Worm (Caenorhabditis elegans) whole organism, mixed stage, embryonic: Measurements from ENCODE around the gene ttc-37.

Experiments used
- M03D4.4 ChIP-seq: sonication (generic microtip); optimal IDR thresholded peaks from 2 replicates; lab custom pipeline; 2017; ENCODE audit warnings: mild to moderate bottlenecking, missing genetic modification characterization, missing compliant biosample characterization
- blmp-1 ChIP-seq: fragments of 150-350 bp; optimal IDR thresholded peaks from 2 replicates; lab custom pipeline; 2014; ENCODE audit warnings: missing biosample characterization, missing genetic modification characterization
- ceh-39 ChIP-seq: fragments of 150-350 bp; optimal IDR thresholded peaks from 2 replicates; lab custom pipeline; 2014; ENCODE audit warnings: missing biosample characterization, missing genetic modification characterization
- ceh-43 ChIP-seq: fragments of 200-800 bp; sonication (Bioruptor generic); optimal IDR thresholded peaks from 2 replicates; lab custom pipeline; 2018; ENCODE audit warnings: mild to moderate bottlenecking, missing genetic modification characterization, moderate library complexity, missing compliant biosample characterization
- ceh-83 ChIP-seq: fragments of 200-800 bp; sonication (Bioruptor generic); optimal IDR thresholded peaks from 2 replicates; lab custom pipeline; 2018; ENCODE audit warnings: mild to moderate bottlenecking, missing genetic modification characterization, missing compliant biosample characterization
- ces-1 ChIP-seq: fragments of 150-350 bp; optimal IDR thresholded peaks from 2 replicates; lab custom pipeline; 2014; ENCODE audit warnings: missing biosample characterization, missing genetic modification reagents, missing genetic modification characterization
- drap-1 ChIP-seq: fragments of 200-800 bp; sonication (Bioruptor generic); optimal IDR thresholded peaks from 3 replicates; lab custom pipeline; 2018; ENCODE audit warnings: mild to moderate bottlenecking, missing genetic modification characterization, missing compliant biosample characterization
- elt-3 ChIP-seq: fragments of 150-350 bp; optimal IDR thresholded peaks from 2 replicates; lab custom pipeline; 2014; ENCODE audit warnings: missing biosample characterization, missing genetic modification characterization
- flh-1 ChIP-seq: fragments of 200-800 bp; sonication (Bioruptor generic); optimal IDR thresholded peaks from 2 replicates; lab custom pipeline; 2018; ENCODE audit warnings: mild to moderate bottlenecking, missing genetic modification characterization, moderate library complexity, missing compliant biosample characterization
- ham-2 ChIP-seq: fragments of 200-800 bp; sonication (Bioruptor generic); optimal IDR thresholded peaks from 2 replicates; lab custom pipeline; 2018; ENCODE audit warnings: mild to moderate bottlenecking, missing genetic modification characterization, missing compliant biosample characterization
- hlh-1 ChIP-seq: fragments of 150-350 bp; optimal IDR thresholded peaks from 2 replicates; lab custom pipeline; 2014; ENCODE audit warnings: missing biosample characterization, missing genetic modification reagents, missing genetic modification characterization
- lin-32 ChIP-seq: fragments of 200-800 bp; sonication (Bioruptor generic); optimal IDR thresholded peaks from 2 replicates; lab custom pipeline; 2018; ENCODE audit warnings: mild to moderate bottlenecking, missing genetic modification characterization, missing compliant biosample characterization
- lsy-2 ChIP-seq: fragments of 150-350 bp; optimal IDR thresholded peaks from 2 replicates; lab custom pipeline; 2014; ENCODE audit warnings: missing biosample characterization, missing genetic modification characterization
- mab-5 ChIP-seq: fragments of 150-350 bp; optimal IDR thresholded peaks from 2 replicates; lab custom pipeline; 2014; ENCODE audit warnings: missing biosample characterization, missing genetic modification characterization
- mep-1 ChIP-seq: fragments of 150-350 bp; optimal IDR thresholded peaks from 2 replicates; lab custom pipeline; 2017; ENCODE audit warnings: missing biosample characterization, missing genetic modification reagents, missing genetic modification characterization, inconsistent platforms
- mls-2 ChIP-seq: sonication (generic microtip); optimal IDR thresholded peaks from 2 replicates; lab custom pipeline; 2016; ENCODE audit warnings: mild to moderate bottlenecking, missing genetic modification characterization, moderate library complexity, missing compliant biosample characterization
- nhr-2 ChIP-seq: fragments of 150-350 bp; optimal IDR thresholded peaks from 2 replicates; lab custom pipeline; 2014; ENCODE audit warnings: missing biosample characterization, missing genetic modification characterization
- nhr-237 ChIP-seq: fragments of 150-350 bp; optimal IDR thresholded peaks from 2 replicates; lab custom pipeline; 2014; ENCODE audit warnings: missing biosample characterization, missing genetic modification characterization
- nhr-28 ChIP-seq: fragments of 150-350 bp; optimal IDR thresholded peaks from 2 replicates; lab custom pipeline; 2014; ENCODE audit warnings: missing biosample characterization, missing genetic modification characterization
- nhr-76 ChIP-seq: sonication (generic microtip); optimal IDR thresholded peaks from 2 replicates; lab custom pipeline; 2017; ENCODE audit warnings: missing biosample characterization, missing genetic modification characterization
- pha-4 ChIP-seq: fragments of 150-350 bp; optimal IDR thresholded peaks from 2 replicates; lab custom pipeline; 2018; ENCODE audit warnings: missing biosample characterization, missing genetic modification reagents, missing genetic modification characterization
- sem-2 ChIP-seq: fragments of 200-800 bp; sonication (Bioruptor generic); optimal IDR thresholded peaks from 2 replicates; lab custom pipeline; 2018; ENCODE audit warnings: mild to moderate bottlenecking, missing genetic modification characterization, missing compliant biosample characterization
- sptf-1 ChIP-seq: sonication (generic microtip); optimal IDR thresholded peaks from 2 replicates; lab custom pipeline; 2017; ENCODE audit warnings: mild to moderate bottlenecking, missing genetic modification characterization, moderate library complexity, missing compliant biosample characterization
- tbx-8 ChIP-seq: fragments of 200-800 bp; sonication (Bioruptor generic); optimal IDR thresholded peaks from 2 replicates; lab custom pipeline; 2018; ENCODE audit warnings: mild to moderate bottlenecking, missing genetic modification characterization, moderate library complexity, missing compliant biosample characterization
- unc-120 ChIP-seq: sonication (generic microtip); optimal IDR thresholded peaks from 2 replicates; lab custom pipeline; 2017; ENCODE audit warnings: missing genetic modification characterization, missing compliant biosample characterization; ENCODE audit not compliant: poor library complexity, severe bottlenecking
- unc-39 ChIP-seq: fragments of 150-350 bp; optimal IDR thresholded peaks from 2 replicates; lab custom pipeline; 2014; ENCODE audit warnings: missing biosample characterization, missing genetic modification characterization
- unc-62 ChIP-seq: fragments of 150-350 bp; optimal IDR thresholded peaks from 2 replicates; lab custom pipeline; 2014; ENCODE audit warnings: missing biosample characterization, missing genetic modification reagents, missing genetic modification characterization
- zip-8 ChIP-seq: fragments of 150-350 bp; optimal IDR thresholded peaks from 2 replicates; lab custom pipeline; 2014; ENCODE audit warnings: missing biosample characterization, missing genetic modification characterization
- ztf-11 ChIP-seq: fragments of 150-350 bp; optimal IDR thresholded peaks from 2 replicates; lab custom pipeline; 2014; ENCODE audit warnings: missing biosample characterization, missing genetic modification characterization

Gene ttc-37

DNA sequence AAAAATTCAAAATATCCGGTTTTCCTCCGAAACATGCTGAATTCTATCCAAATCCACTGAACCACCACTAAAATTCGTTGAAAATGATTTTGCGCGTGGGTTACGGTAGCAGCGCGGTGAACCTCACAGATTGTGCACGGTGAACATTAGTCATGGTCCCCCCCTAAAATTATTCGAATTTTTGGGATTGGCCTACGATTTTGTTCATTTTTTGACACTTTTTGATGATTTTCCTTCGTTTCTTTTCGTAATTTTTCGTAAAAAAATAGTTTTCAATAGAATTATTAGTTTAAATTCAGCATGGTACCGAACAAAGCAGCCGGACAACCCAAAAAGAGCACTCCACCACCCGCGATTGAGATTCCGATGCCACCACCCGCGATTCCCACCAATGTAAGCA is 22.7 kb upstream of the ttc-37 start, which contains the start of gene C03A7.2:
Gene C03A7.2 (plus strand): TSS at position 301 of the 400 bp plus-strand sequence.
- no peak for TF ChIP-seq hlh-1
- TF ChIP-seq ceh-83 (GFP tag; lab: Kevin White, UChicago): no peak
- no peak for TF ChIP-seq ceh-39 (tag; lab: Kevin White, UChicago)
- TF ChIP-seq zip-8 (tag; lab: Kevin White, UChicago): no peak
- TF ChIP-seq drap-1 (GFP tag; lab: Kevin White, UChicago): no peak
- TF ChIP-seq flh-1 (GFP tag; lab: Kevin White, UChicago): no peak
- TF ChIP-seq nhr-28: no peak
- TF ChIP-seq, all 35 proteins: peak for 0

DNA sequence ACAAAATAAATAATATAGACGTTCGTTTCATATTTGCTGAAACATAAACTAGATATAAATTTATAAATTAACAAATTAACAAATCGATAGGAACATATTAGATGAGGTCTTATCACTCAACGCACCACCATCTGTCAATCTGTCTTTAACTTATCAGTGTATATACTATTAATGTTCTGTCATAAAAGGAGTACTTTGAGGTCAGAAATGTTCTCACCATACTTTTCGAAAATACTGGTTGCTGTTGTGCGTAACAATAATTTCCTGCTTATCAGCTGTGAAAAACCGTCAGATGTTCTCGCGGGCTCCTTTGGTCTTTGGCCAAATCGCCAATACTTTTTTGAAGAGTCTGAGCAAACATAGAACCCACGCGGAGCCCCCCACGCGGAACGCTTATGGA is 11.8 kb upstream of the ttc-37 start, which contains the start of gene C03A7.13:
Gene C03A7.13 (minus strand): TSS at position 43 of the 400 bp plus-strand sequence.
- TF ChIP-seq unc-39: no peak
- no peak for TF ChIP-seq ceh-43
- TF ChIP-seq ztf-11: no peak
- no peak for TF ChIP-seq sptf-1 (tag; lab: Kevin White, UChicago)
- no peak for TF ChIP-seq M03D4.4
- no peak for TF ChIP-seq nhr-237
- no peak for TF ChIP-seq flh-1 (GFP tag; lab: Kevin White, UChicago)
- no peak for TF ChIP-seq nhr-2 (tag; lab: Kevin White, UChicago)
- no peak for TF ChIP-seq ceh-83 (GFP tag; lab: Kevin White, UChicago)
- no peak for TF ChIP-seq mep-1 (tag; lab: Kevin White, UChicago)
- no peak for TF ChIP-seq nhr-76 (tag; lab: Kevin White, UChicago)
- no peak for TF ChIP-seq ceh-39 (tag; lab: Kevin White, UChicago)
- no peak for TF ChIP-seq tbx-8 (GFP tag; lab: Kevin White, UChicago)
- no peak for TF ChIP-seq lsy-2
- no peak for TF ChIP-seq lin-32 (GFP tag; lab: Kevin White, UChicago)
- TF ChIP-seq elt-3: no peak

DNA sequence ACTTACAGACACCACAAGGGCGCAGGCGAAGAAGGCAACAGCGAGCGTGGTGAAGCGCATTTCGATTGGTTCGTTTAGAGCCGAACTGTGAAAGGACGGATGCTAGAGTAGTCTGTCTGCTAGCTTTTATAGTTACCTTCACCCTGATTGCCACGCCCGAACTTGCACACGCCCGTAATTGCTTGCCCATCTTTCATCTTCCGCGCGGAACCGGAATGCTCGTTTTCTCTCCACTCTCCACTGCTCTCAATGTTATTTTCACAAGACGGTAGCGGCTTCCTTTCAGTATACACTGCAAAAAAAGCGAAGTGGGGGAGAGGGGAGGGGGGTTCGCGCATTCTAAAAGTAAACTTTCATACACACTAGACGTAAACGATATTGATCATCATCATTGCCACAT is 9.8 kb upstream of the ttc-37 start, which contains the start of gene abu-8:
Gene abu-8 (minus strand): TSS at position 101 of the 400 bp plus-strand sequence.
- TF ChIP-seq blmp-1 (tag; lab: Kevin White, UChicago): no peak
- no peak for TF ChIP-seq M03D4.4
- no peak for TF ChIP-seq unc-62 (GFP tag; lab: Kevin White, UChicago)
- no peak for TF ChIP-seq unc-120 (tag; lab: Kevin White, UChicago)
- no peak for TF ChIP-seq drap-1 (GFP tag; lab: Kevin White, UChicago)
- no peak for TF ChIP-seq ham-2 (GFP tag; lab: Kevin White, UChicago)
- no peak for TF ChIP-seq ces-1

DNA sequence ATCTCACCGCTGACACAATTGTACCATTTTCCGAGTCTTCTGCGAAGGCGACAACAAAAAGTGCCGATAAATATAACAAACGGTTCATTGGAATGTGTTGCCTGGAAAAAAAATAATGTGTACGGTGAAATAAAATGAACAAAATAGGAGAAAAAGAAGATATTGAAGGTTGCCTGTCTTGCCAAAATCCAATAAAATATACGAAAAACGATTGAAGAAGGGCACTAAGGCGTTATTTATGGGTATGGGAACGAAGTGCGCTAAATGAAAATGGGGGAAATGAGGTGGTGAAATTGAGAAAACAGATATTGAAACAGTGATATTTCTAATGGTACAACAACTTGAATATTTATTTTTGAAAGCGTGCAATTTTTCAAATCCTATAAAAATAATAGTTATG is 6.0 kb upstream of the ttc-37 start, which contains the start of gene Y47A7.2:
Gene Y47A7.2 (minus strand): TSS at position 101 of the 400 bp plus-strand sequence.
- TF ChIP-seq flh-1 (GFP tag; lab: Kevin White, UChicago) (no peak), mep-1 (tag; lab: Kevin White, UChicago) (no peak), nhr-237 (no peak), ceh-83 (GFP tag; lab: Kevin White, UChicago) (no peak), lsy-2 (no peak), ces-1 (no peak), sem-2 (GFP tag; lab: Kevin White, UChicago) (no peak), ham-2 (GFP tag; lab: Kevin White, UChicago) (no peak), mab-5 (tag; lab: Kevin White, UChicago) (no peak), ceh-43 (no peak), hlh-1 (no peak), nhr-2 (tag; lab: Kevin White, UChicago) (no peak)

DNA sequence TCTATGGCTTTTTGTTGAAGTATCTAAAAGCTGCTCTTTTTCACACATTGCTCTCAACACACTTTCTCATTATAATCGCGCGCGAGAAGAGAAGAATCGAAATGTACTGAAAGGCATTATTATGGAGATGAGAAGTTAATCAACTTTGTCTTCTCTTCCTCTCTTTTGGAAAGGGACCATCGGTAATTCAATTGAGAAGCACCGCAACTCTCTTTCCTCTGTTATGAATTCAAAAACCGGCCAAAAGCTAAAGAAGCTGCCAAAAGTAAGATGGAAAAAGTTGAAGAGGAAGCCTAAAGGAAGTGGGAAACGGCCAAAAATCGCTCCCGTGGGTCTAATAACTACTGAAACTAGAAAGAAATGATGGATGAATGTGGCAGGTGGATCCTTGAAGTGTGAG is 4.1 kb upstream of the ttc-37 start:
- TF ChIP-seq ces-1 (peak; percentile 99), unc-39 (no peak)

DNA sequence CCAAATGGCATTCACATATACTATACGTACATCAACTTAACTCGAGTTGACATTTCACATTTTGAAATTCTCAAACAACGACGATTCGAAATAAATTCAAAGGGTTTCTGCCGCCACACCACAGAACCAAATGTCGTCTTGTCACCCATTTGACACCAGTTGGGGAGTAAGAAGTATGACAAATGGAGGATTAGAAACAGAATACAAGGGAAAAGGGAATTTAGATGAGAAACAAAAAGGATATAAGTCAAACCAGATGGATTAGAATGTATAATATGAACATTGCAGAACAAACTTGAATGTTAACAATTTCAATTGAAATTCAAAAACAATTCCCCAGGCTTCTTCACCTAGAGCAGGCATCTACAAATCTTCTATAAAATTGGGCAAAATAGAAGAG is 2.6 kb upstream of the ttc-37 start:
- TF ChIP-seq mls-2 (tag; lab: Kevin White, UChicago): no peak
- TF ChIP-seq unc-62 (GFP tag; lab: Kevin White, UChicago): peak; percentile 11
- TF ChIP-seq, all 35 proteins: peak for 1

DNA sequence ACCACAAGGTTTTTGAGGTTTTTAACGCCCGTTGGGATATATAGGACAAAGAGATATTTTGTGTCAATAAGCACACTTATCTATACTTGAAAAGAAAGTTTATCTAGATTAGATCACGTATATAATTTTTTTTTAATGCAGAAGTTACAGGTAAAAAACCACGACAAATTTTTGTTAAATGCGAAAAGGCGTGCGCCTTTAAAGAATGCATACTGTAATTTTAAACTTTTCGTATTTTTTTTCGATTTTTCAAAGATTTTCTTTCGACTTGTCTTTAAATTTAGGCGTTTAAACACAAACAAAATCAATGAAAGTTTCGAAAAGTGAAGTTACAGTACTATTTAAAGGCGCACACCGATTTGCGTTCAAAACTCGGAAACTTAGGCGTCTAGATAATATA is 632 bp upstream of the ttc-37 start:
- TF ChIP-seq pha-4 (tag; lab: Kevin White, UChicago) (no peak), nhr-2 (tag; lab: Kevin White, UChicago) (no peak), ztf-11 (no peak), unc-62 (GFP tag; lab: Kevin White, UChicago) (no peak), blmp-1 (tag; lab: Kevin White, UChicago) (no peak)
- TF ChIP-seq, all 35 proteins: peak for 0
